Worm (Caenorhabditis elegans) whole organism, L2 larva: ENCODE data around the gene F53C3.1.

ENCODE experiments used
- ceh-82 ChIP-seq: fragments of 150-350 bp; optimal IDR thresholded peaks from 2 replicates; lab custom pipeline; 2014; ENCODE audit warnings: missing biosample characterization, missing genetic modification characterization
- mab-5 ChIP-seq: fragments of 150-350 bp; optimal IDR thresholded peaks from 2 replicates; lab custom pipeline; 2014; ENCODE audit warnings: missing biosample characterization, missing genetic modification characterization
- mdl-1 ChIP-seq, 2 experiments: fragments of 150-350 bp in 1 of 2; sonication (generic microtip) in 1 of 2; optimal IDR thresholded peaks; 2 replicates each; lab custom pipeline; 2017; ENCODE audit warnings: missing biosample characterization in 2 of 2, missing genetic modification characterization in 2 of 2
- nhr-23 ChIP-seq: fragments of 150-350 bp; optimal IDR thresholded peaks from 2 replicates; lab custom pipeline; 2014; ENCODE audit warnings: missing biosample characterization, missing genetic modification reagents, missing genetic modification characterization
- nhr-237 ChIP-seq: fragments of 150-350 bp; optimal IDR thresholded peaks from 2 replicates; lab custom pipeline; 2014; ENCODE audit warnings: missing biosample characterization, missing genetic modification characterization
- unc-62 ChIP-seq: fragments of 150-350 bp; optimal IDR thresholded peaks from 2 replicates; lab custom pipeline; 2014; ENCODE audit warnings: missing biosample characterization, missing genetic modification reagents, missing genetic modification characterization

- TF ChIP-seq unc-62 (GFP tag; lab: Kevin White, UChicago): no peak
- TF ChIP-seq nhr-237 (tag; lab: Kevin White, UChicago): no peak
- TF ChIP-seq mab-5 (tag; lab: Kevin White, UChicago): no peak
- TF ChIP-seq ceh-82 (tag; lab: Kevin White, UChicago): no peak
- no peak for TF ChIP-seq mdl-1 (tag; optimal IDR thresholded peaks at IDR 0.05; lab: Kevin White, UChicago)
- no peak for TF ChIP-seq nhr-23
Observed at ce11 chrII:3952368-3952767, 40.6 kb downstream of the F53C3.1 start.
